Worm (Caenorhabditis elegans): ENCODE results near the gene K01G5.8.
"Not testable (repeated sequence)": the region's sequence is repeated elsewhere in the genome, so short reads cannot be mapped to it uniquely, and the experiment has no call there.

Gene K01G5.8

DNA sequence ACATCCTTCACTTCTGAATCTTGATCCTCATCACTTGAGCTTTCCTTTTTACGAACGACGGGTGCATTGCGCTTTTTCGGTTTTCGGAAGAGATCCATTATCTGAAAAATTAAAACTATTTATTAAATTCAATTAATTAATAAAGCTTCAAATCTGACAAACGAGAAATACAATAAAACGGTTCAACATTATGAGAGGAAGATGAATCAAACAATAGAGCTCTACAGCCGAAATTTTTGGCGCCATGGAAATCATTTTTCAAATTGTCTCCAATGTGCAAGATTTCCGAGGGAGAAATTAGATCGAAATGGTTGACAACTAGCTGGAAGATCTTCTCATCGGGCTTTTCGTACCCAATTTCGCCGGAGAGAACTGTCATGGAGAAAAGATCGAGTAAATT lies 17.0 kb upstream of the K01G5.8 start, which contains the start of gene rnf-113:
Gene rnf-113 (minus strand): TSS at position 101 of the 400 bp plus-strand sequence.
- no peak for TF ChIP-seq ceh-83 (GFP tag; optimal IDR thresholded peaks at IDR 0.05)
- TF ChIP-seq M03D4.4 (tag; optimal IDR thresholded peaks at IDR 0.05): no peak
- no peak for TF ChIP-seq mls-2 (tag; optimal IDR thresholded peaks at IDR 0.05)
- TF ChIP-seq unc-120 (tag; optimal IDR thresholded peaks at IDR 0.05; ENCODE audit: poor library complexity, severe bottlenecking): no peak
- TF ChIP-seq cnd-1 (tag; optimal IDR thresholded peaks at IDR 0.05): no peak
- no peak for TF ChIP-seq ztf-11 (tag; optimal IDR thresholded peaks at IDR 0.05)
- no peak for TF ChIP-seq sem-2 (GFP tag; optimal IDR thresholded peaks at IDR 0.05)
- no peak for TF ChIP-seq unc-62 (GFP tag; optimal IDR thresholded peaks at IDR 0.05)
- TF ChIP-seq nhr-76 (tag; optimal IDR thresholded peaks at IDR 0.05): no peak

DNA sequence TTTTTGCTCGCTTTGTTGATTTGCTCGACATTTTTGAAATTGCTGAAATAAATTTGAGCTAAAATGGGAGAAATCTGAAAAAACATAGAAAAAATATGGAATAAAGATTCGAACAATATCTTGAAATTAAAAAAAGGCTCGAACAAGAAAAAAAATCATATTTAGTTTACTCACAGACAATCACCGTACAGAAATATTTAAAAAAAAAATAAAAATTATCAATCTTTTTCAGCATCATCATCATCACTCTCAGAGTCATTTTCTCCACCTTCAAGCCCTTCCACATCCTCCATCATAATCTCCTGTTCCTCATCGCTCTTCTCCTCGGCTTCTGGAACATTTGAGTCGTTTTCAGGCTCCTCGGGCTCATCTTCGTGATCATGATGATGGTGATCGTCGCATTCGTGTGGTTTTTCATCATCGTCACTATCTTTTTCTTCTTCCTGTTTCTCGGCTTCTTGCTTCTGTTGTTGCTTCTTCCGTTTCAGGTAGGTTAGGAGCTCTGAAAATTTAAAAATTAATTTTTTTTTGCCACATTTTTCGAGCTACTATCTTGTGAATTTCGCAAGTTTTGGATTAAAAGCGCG lies 15.0 kb upstream of the K01G5.8 start, which contains the start of gene hpl-2:
Gene hpl-2 (minus strand): TSS at position 51 of the 587 bp plus-strand sequence.
- TF ChIP-seq flh-1 (GFP tag; optimal IDR thresholded peaks at IDR 0.05): no peak
- TF ChIP-seq hlh-1 (tag; optimal IDR thresholded peaks at IDR 0.05): no peak
- TF ChIP-seq ceh-39 (tag; optimal IDR thresholded peaks at IDR 0.05): no peak
- TF ChIP-seq ceh-43 (GFP tag; optimal IDR thresholded peaks at IDR 0.05): no peak

DNA sequence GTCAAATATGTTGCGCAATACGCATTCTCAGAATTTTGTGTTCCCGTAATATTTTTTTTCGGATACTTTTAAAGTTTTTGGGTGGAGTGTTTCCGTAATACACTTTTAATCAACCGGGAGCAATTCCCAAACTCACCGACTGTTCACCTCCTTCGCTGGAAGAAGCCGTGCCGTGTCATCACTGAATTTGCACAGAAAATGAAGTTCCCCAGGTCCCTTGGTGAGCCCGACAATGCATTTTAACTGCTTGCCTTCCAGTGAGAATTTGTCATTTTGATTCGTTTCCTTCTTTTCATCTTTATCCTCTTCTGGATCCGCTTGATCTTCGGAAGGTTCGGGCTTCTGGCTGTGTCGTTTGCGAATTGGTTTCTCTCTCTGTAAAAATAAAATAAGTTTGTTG lies 13.8 kb upstream of the K01G5.8 start:
- TF ChIP-seq M03D4.4 (tag; optimal IDR thresholded peaks at IDR 0.05) (no peak), lin-13 (tag; optimal IDR thresholded peaks at IDR 0.05) (no peak), nhr-76 (tag; optimal IDR thresholded peaks at IDR 0.05) (no peak), drap-1 (GFP tag; optimal IDR thresholded peaks at IDR 0.05) (no peak), elt-1 (tag; optimal IDR thresholded peaks at IDR 0.05; ENCODE audit: borderline replicate concordance, insufficient read depth) (no peak), ztf-11 (tag; optimal IDR thresholded peaks at IDR 0.05) (no peak), nhr-28 (tag; optimal IDR thresholded peaks at IDR 0.05) (no peak), bed-3 (GFP tag; optimal IDR thresholded peaks at IDR 0.05) (no peak), sptf-1 (tag; optimal IDR thresholded peaks at IDR 0.05) (no peak), lin-32 (GFP tag; optimal IDR thresholded peaks at IDR 0.05) (no peak), nhr-237 (tag; optimal IDR thresholded peaks at IDR 0.05) (no peak)

DNA sequence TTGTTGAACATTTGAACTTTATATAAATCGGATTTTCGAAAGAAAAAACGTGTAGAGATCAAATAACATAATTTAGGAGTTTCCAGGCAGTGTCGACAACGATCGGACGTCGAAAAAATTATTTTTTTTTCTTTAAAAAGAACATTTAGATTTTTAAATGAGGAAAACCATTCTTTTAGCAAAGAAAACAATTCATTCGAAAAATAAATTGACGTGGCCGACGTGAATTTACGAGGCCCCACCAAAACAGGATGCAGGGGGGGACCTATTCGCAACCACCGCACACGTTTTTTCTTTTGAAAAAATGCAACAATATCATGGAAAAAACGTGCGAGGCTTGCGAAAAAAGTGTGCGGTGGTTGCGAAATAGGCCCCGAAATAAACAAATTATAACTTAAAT lies 9.5 kb upstream of the K01G5.8 start, which contains the start of gene enu-3.6:
Gene enu-3.6 (plus strand): TSS at position 392 of the 400 bp plus-strand sequence.
- TF ChIP-seq ztf-11 (tag; optimal IDR thresholded peaks at IDR 0.05); mab-5 (tag; optimal IDR thresholded peaks at IDR 0.05); drap-1 (GFP tag; optimal IDR thresholded peaks at IDR 0.05): not testable (repeated sequence)

DNA sequence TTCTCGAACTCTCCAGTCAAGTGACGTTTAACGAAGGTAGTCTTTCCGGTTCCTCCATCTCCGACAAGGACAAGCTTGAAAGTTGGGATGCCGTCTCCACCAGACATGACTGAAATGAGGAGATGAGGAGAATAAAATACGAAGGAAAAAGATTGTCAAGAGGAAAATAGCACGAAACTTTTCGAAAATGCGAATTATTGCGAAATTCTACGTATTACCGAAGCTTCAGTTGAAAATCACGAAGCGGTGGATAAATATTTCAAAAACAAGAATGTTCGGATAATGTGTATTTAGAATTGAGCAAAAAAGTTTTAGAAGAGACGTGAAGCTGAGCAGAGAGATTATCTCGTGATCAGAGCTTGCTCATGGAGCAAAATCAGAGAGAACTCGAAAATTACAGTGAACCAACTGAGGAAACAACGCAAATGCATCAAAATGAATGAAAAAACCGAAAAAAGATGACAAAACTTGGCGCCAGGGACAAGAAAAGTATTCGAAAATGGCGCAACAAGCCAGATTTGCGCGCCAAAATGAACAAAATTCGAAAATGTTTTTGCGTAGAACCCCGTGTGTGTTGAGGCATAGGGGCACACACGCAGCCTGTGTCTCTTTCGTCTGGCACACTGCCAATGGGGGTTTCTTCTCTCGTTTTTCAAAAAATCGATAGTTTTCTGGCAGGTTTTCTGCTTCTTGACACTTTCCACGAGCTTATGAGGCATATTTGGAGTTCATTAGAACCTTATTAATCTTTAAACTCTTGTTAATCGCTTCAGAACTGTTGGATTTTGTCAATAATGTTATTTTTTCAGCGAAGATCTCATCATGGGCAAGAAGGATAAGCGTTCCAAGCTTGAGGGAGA lies 7.3 kb upstream of the K01G5.8 start, which contains the start of the genes ran-1 and dkc-1:
Gene ran-1 (minus strand): TSS at position 109 of the 860 bp plus-strand sequence.
Gene dkc-1 (plus strand): TSS at position 810 of the 860 bp plus-strand sequence.
- TF ChIP-seq ham-2 (GFP tag; optimal IDR thresholded peaks at IDR 0.05) (no peak), flh-1 (GFP tag; optimal IDR thresholded peaks at IDR 0.05) (no peak), zip-8 (tag; optimal IDR thresholded peaks at IDR 0.05) (no peak), hlh-1 (tag; optimal IDR thresholded peaks at IDR 0.05) (no peak), nhr-2 (tag; optimal IDR thresholded peaks at IDR 0.05) (no peak), elt-3 (tag; optimal IDR thresholded peaks at IDR 0.05) (no peak), lin-32 (GFP tag; optimal IDR thresholded peaks at IDR 0.05) (no peak), sem-2 (GFP tag; optimal IDR thresholded peaks at IDR 0.05) (no peak), lsy-2 (tag; optimal IDR thresholded peaks at IDR 0.05) (peak; percentile 55), drap-1 (GFP tag; optimal IDR thresholded peaks at IDR 0.05) (no peak), ztf-11 (tag; optimal IDR thresholded peaks at IDR 0.05) (no peak), ceh-83 (GFP tag; optimal IDR thresholded peaks at IDR 0.05) (peak; percentile 13), nhr-237 (tag; optimal IDR thresholded peaks at IDR 0.05) (peak; percentile 45), lin-13 (tag; optimal IDR thresholded peaks at IDR 0.05) (peak; percentile 32), blmp-1 (tag; optimal IDR thresholded peaks at IDR 0.05) (no peak), sptf-1 (tag; optimal IDR thresholded peaks at IDR 0.05) (peak; percentile 56), bed-3 (GFP tag; optimal IDR thresholded peaks at IDR 0.05) (no peak), cnd-1 (tag; optimal IDR thresholded peaks at IDR 0.05) (no peak), unc-120 (tag; optimal IDR thresholded peaks at IDR 0.05; ENCODE audit: poor library complexity, severe bottlenecking) (peak; percentile 64), tbx-8 (GFP tag; optimal IDR thresholded peaks at IDR 0.05) (no peak), unc-62 (GFP tag; optimal IDR thresholded peaks at IDR 0.05) (no peak), elt-1 (tag; optimal IDR thresholded peaks at IDR 0.05; ENCODE audit: borderline replicate concordance, insufficient read depth) (no peak), ceh-43 (GFP tag; optimal IDR thresholded peaks at IDR 0.05) (no peak), mls-2 (tag; optimal IDR thresholded peaks at IDR 0.05) (no peak), pha-4 (tag; optimal IDR thresholded peaks at IDR 0.05) (peak; percentile 64), ceh-39 (tag; optimal IDR thresholded peaks at IDR 0.05) (peak; percentile 80), ces-1 (GFP tag; optimal IDR thresholded peaks at IDR 0.05) (peak; percentile 23), nhr-76 (tag; optimal IDR thresholded peaks at IDR 0.05) (no peak), unc-39 (tag; optimal IDR thresholded peaks at IDR 0.05) (no peak), snpc-4 (tag; optimal IDR thresholded peaks at IDR 0.05) (no peak), nhr-12 (tag; optimal IDR thresholded peaks at IDR 0.05) (no peak), mab-5 (tag; optimal IDR thresholded peaks at IDR 0.05) (no peak), mep-1 (tag; optimal IDR thresholded peaks at IDR 0.05) (peak; percentile 96), M03D4.4 (tag; optimal IDR thresholded peaks at IDR 0.05) (peak; percentile 10), nhr-28 (tag; optimal IDR thresholded peaks at IDR 0.05) (no peak)

Data from whole organism, mixed stage, embryonic.